Fruit fly (Drosophila melanogaster): ENCODE results near the gene CG7560.
A peak's percentile ranks its signal among the peaks of the same experiment; 100 is the strongest.

Gene CG7560

dm6 chr3L:11422338-11422802, 2.6 kb upstream of the CG7560 start (continued):
- no peak for TF ChIP-seq C15 (GFP tag; IDR thresholded peaks at IDR 0.05)
- TF ChIP-seq dimm (GFP tag; IDR thresholded peaks at IDR 0.05): no peak
- peak; percentile 92 for TF ChIP-seq nmo (GFP tag; optimal IDR thresholded peaks at IDR 0.05)
- TF ChIP-seq Sox102F (GFP tag; optimal IDR thresholded peaks at IDR 0.05): peak; percentile 66
- no peak for TF ChIP-seq lbe (GFP tag; optimal IDR thresholded peaks at IDR 0.05)
- peak; percentile 89 for TF ChIP-seq Spps (tag; optimal IDR thresholded peaks at IDR 0.05)
- peak; percentile 82; the same call in 2 of the 3 replicates for TF ChIP-seq z (GFP tag; IDR thresholded peaks at IDR 0.05)
- TF ChIP-seq CG2889 (GFP tag; IDR thresholded peaks at IDR 0.05): 0 out of 3 replicates have a peak, but pooled peaks have one; percentile 11
- no peak for TF ChIP-seq bowl (GFP tag; IDR thresholded peaks at IDR 0.05)
- peak; percentile 45 for TF ChIP-seq NC2β (GFP tag; optimal IDR thresholded peaks at IDR 0.05)
- no peak for TF ChIP-seq CG8089 (GFP tag; optimal IDR thresholded peaks at IDR 0.05)
- TF ChIP-seq CG11696 (GFP tag; IDR thresholded peaks at IDR 0.05): peak; percentile 68
- TF ChIP-seq Dek (tag; optimal IDR thresholded peaks at IDR 0.05): no peak
- TF ChIP-seq Jarid2 (GFP tag; optimal IDR thresholded peaks at IDR 0.05): no peak
- TF ChIP-seq CG31441 (GFP tag; IDR thresholded peaks at IDR 0.05): peak; percentile 88
- TF ChIP-seq Camta (GFP tag; optimal IDR thresholded peaks at IDR 0.05): peak; percentile 14
- TF ChIP-seq CG12299 (tag; optimal IDR thresholded peaks at IDR 0.05): peak; percentile 42
- TF ChIP-seq Sry-δ (GFP tag; optimal IDR thresholded peaks at IDR 0.05): peak; percentile 47
- peak; percentile 78; the same call in 1 of the 3 replicates for TF ChIP-seq CG3726 (GFP tag; IDR thresholded peaks at IDR 0.05)
- no peak for TF ChIP-seq CG17568 (GFP tag; optimal IDR thresholded peaks at IDR 0.05)
- TF ChIP-seq HmgZ (tag; optimal IDR thresholded peaks at IDR 0.05): peak; percentile 31
- no peak for TF ChIP-seq hbn (GFP tag; IDR thresholded peaks at IDR 0.05; ENCODE audit: partially characterized antibody)
- no peak for TF ChIP-seq GATAe (GFP tag; conservative IDR thresholded peaks at IDR 0.05)
- TF ChIP-seq CG15514 (GFP tag; optimal IDR thresholded peaks at IDR 0.05): peak; percentile 30
- peak; percentile 57 for TF ChIP-seq CG5180 (GFP tag; optimal IDR thresholded peaks at IDR 0.05)
- TF ChIP-seq Nf-YB (GFP tag; optimal IDR thresholded peaks at IDR 0.05): peak; percentile 29
- peak; percentile 83 for TF ChIP-seq CG11504 (tag; optimal IDR thresholded peaks at IDR 0.05)
- no peak for TF ChIP-seq BEAF-32 (GFP tag; optimal IDR thresholded peaks at IDR 0.05)
- no peak for TF ChIP-seq sna (GFP tag; IDR thresholded peaks at IDR 0.05; ENCODE audit: partially characterized antibody)
- TF ChIP-seq CG9932 (GFP tag; IDR thresholded peaks at IDR 0.05): no peak
- TF ChIP-seq CG32532 (GFP tag; IDR thresholded peaks at IDR 0.05): peak; percentile 62
- TF ChIP-seq peb (GFP tag; IDR thresholded peaks at IDR 0.05): peak; percentile 69
- TF ChIP-seq CG4360 (GFP tag; IDR thresholded peaks at IDR 0.05): peak; percentile 54; the same call in 1 of the 2 replicates
- TF ChIP-seq Doc3 (GFP tag; IDR thresholded peaks at IDR 0.05; ENCODE audit: partially characterized antibody): no peak
- no peak for TF ChIP-seq gfzf (GFP tag; optimal IDR thresholded peaks at IDR 0.05)
- peak; percentile 74 for TF ChIP-seq CG10366 (GFP tag; IDR thresholded peaks at IDR 0.05)
- 0 out of 2 replicates have a peak, but pooled peaks have one; percentile 32 for TF ChIP-seq CG11085 (GFP tag; IDR thresholded peaks at IDR 0.05)
- peak; percentile 71 for TF ChIP-seq H2.0 (GFP tag; IDR thresholded peaks at IDR 0.05)
- peak; percentile 45; the same call in 1 of the 2 replicates for TF ChIP-seq sens-2 (GFP tag; IDR thresholded peaks at IDR 0.05)
- no peak for TF ChIP-seq pan (optimal IDR thresholded peaks at IDR 0.05)
- peak in 1 of 2 experiments; percentile 76 for TF ChIP-seq pan (GFP tag; optimal IDR thresholded peaks at IDR 0.05 in 1 of 2, IDR thresholded peaks at IDR 0.05 in 1 of 2)
- TF ChIP-seq CG30431 (GFP tag; optimal IDR thresholded peaks at IDR 0.05): peak; percentile 45
- TF ChIP-seq mld (GFP tag; IDR thresholded peaks at IDR 0.05; ENCODE audit: partially characterized antibody): no peak
- peak; percentile 67 for TF ChIP-seq CG10654 (GFP tag; optimal IDR thresholded peaks at IDR 0.05)
- 0 out of 2 replicates have a peak, but pooled peaks have one; percentile 10 for TF ChIP-seq wdn (GFP tag; IDR thresholded peaks at IDR 0.05)
- TF ChIP-seq dan (GFP tag; IDR thresholded peaks at IDR 0.05): no peak; the same call in 1 of the 2 replicates
- TF ChIP-seq zf30C (GFP tag; optimal IDR thresholded peaks at IDR 0.05): peak; percentile 91
- peak; percentile 83 for TF ChIP-seq CG4404 (GFP tag; IDR thresholded peaks at IDR 0.05)
- TF ChIP-seq Rfx (GFP tag; IDR thresholded peaks at IDR 0.05): peak; percentile 67
- TF ChIP-seq tx (GFP tag; optimal IDR thresholded peaks at IDR 0.05): peak; percentile 11
